Worm (Caenorhabditis elegans) whole organism, L2 larva: ENCODE measurements around the gene K11C4.1.

Experiments used
- C34F6.9 ChIP-seq: fragments of 150-350 bp; optimal IDR thresholded peaks from 2 replicates; lab custom pipeline; 2014; ENCODE audit warnings: missing biosample characterization, missing genetic modification characterization
- fos-1 ChIP-seq: fragments of 150-350 bp; optimal IDR thresholded peaks from 2 replicates; lab custom pipeline; 2014; ENCODE audit warnings: missing biosample characterization, missing genetic modification characterization
- lsy-2 ChIP-seq, 2 experiments: fragments of 150-350 bp in 1 of 2; sonication (generic microtip) in 1 of 2; optimal IDR thresholded peaks; 2 replicates each; lab custom pipeline; 2014 to 2017; ENCODE audit warnings: missing biosample characterization in 2 of 2, missing genetic modification characterization in 2 of 2
- nhr-23 ChIP-seq: fragments of 150-350 bp; optimal IDR thresholded peaks from 2 replicates; lab custom pipeline; 2014; ENCODE audit warnings: missing biosample characterization, missing genetic modification reagents, missing genetic modification characterization
- ztf-11 ChIP-seq: sonication (generic microtip); optimal IDR thresholded peaks from 2 replicates; lab custom pipeline; 2017; ENCODE audit warnings: missing biosample characterization, missing genetic modification characterization

ce11 chrV:6935878-6936277, 39.1 kb downstream of the K11C4.1 start, which contains the start of gene Y57E12B.10:
- TF ChIP-seq lsy-2 (tag; optimal IDR thresholded peaks at IDR 0.05; lab: Kevin White, UChicago) (no peak), C34F6.9 (tag; lab: Kevin White, UChicago) (no peak), ztf-11 (tag; lab: Kevin White, UChicago) (no peak), fos-1 (no peak), nhr-23 (tag; lab: Kevin White, UChicago) (no peak)
